Worm (Caenorhabditis elegans) whole organism, L4 larva: ENCODE results near the gene csq-1.

Experiments used
- F44E2.7 ChIP-seq: fragments of 200-800 bp; sonication (Bioruptor generic); IDR thresholded peaks from 2 replicates; pipeline ENCODE4 v2.1.2; 2022; ENCODE audit warnings: missing genetic modification characterization, missing compliant biosample characterization
- T26A8.4 ChIP-seq: fragments of 200-800 bp; sonication (Bioruptor generic); IDR thresholded peaks from 2 replicates; pipeline ENCODE4 v1.3.6; 2022; ENCODE audit warnings: missing genetic modification characterization, missing compliant biosample characterization
- Y105C5A.15 ChIP-seq: fragments of 200-800 bp; sonication (Bioruptor generic); IDR thresholded peaks from 2 replicates; pipeline ENCODE4 v1.3.6; 2022; ENCODE audit warnings: missing genetic modification characterization, missing compliant biosample characterization
- aha-1 ChIP-seq: fragments of 150-350 bp; peaks from one replicate; lab custom pipeline; 2014; ENCODE audit warnings: missing biosample characterization, missing genetic modification characterization
- attf-4 ChIP-seq: sonication (generic microtip); optimal IDR thresholded peaks from 3 replicates; lab custom pipeline; 2017; ENCODE audit warnings: missing biosample characterization, missing genetic modification characterization
- ceh-28 ChIP-seq: fragments of 150-350 bp; optimal IDR thresholded peaks from 2 replicates; lab custom pipeline; 2014; ENCODE audit warnings: missing biosample characterization, missing genetic modification reagents, missing genetic modification characterization
- ceh-32 ChIP-seq: sonication (generic microtip); optimal IDR thresholded peaks from 2 replicates; lab custom pipeline; 2016; ENCODE audit warnings: mild to moderate bottlenecking, missing genetic modification characterization, missing compliant biosample characterization; ENCODE audit not compliant: poor library complexity
- ceh-44 ChIP-seq: fragments of 200-800 bp; sonication (Bioruptor generic); IDR thresholded peaks from 2 replicates; pipeline ENCODE4 v1.3.6; 2022; ENCODE audit warnings: missing genetic modification reagents, missing genetic modification characterization, missing compliant biosample characterization
- daf-8 ChIP-seq: fragments of 200-800 bp; sonication (Bioruptor generic); IDR thresholded peaks from 2 replicates; pipeline ENCODE4 v1.3.6; 2022; ENCODE audit warnings: missing genetic modification characterization, missing compliant biosample characterization
- dmd-6 ChIP-seq: fragments of 200-800 bp; sonication (Bioruptor generic); IDR thresholded peaks from 2 replicates; pipeline ENCODE4 v1.3.6; 2022; ENCODE audit warnings: missing genetic modification reagents, missing genetic modification characterization, missing compliant biosample characterization
- dmd-9 ChIP-seq: fragments of 200-800 bp; sonication (Bioruptor generic); IDR thresholded peaks from 2 replicates; pipeline ENCODE4 v1.3.6; 2022; ENCODE audit warnings: missing genetic modification reagents, missing genetic modification characterization, missing compliant biosample characterization
- dpl-1 ChIP-seq: fragments of 150-350 bp; optimal IDR thresholded peaks from 2 replicates; lab custom pipeline; 2014; ENCODE audit warnings: missing biosample characterization, missing genetic modification reagents, missing genetic modification characterization
- duxl-1 ChIP-seq: sonication (generic microtip); optimal IDR thresholded peaks from 2 replicates; lab custom pipeline; 2016; ENCODE audit warnings: mild to moderate bottlenecking, missing genetic modification characterization, moderate library complexity, missing compliant biosample characterization; ENCODE audit not compliant: poor library complexity
- egl-43 ChIP-seq: fragments of 200-800 bp; sonication (Bioruptor generic); IDR thresholded peaks from 2 replicates; pipeline ENCODE4 v1.3.6; 2022; ENCODE audit warnings: missing genetic modification reagents, missing genetic modification characterization, missing compliant biosample characterization
- hif-1 ChIP-seq, 2 experiments: sonication (generic microtip); optimal IDR thresholded peaks; 2 replicates each; lab custom pipeline; 2016 to 2017; ENCODE audit warnings: missing compliant biosample characterization in 2 of 2, missing genetic modification characterization in 2 of 2, missing genetic modification reagents in 2 of 2, missing genotype in 2 of 2, mild to moderate bottlenecking in 1 of 2
- hlh-11 ChIP-seq: fragments of 200-800 bp; sonication (Bioruptor generic); optimal IDR thresholded peaks from 2 replicates; lab custom pipeline; 2018; ENCODE audit warnings: mild to moderate bottlenecking, missing genetic modification characterization, missing compliant biosample characterization
- hmg-1.1 ChIP-seq: fragments of 200-800 bp; sonication (Bioruptor generic); IDR thresholded peaks from 2 replicates; pipeline ENCODE4 v1.3.6; 2022; ENCODE audit warnings: missing genetic modification reagents, missing genetic modification characterization, missing compliant biosample characterization
- lim-7 ChIP-seq: fragments of 200-800 bp; sonication (Bioruptor generic); IDR thresholded peaks from 2 replicates; pipeline ENCODE4 v1.3.6; 2022; ENCODE audit warnings: missing genetic modification characterization, missing compliant biosample characterization
- lin-15B ChIP-seq: fragments of 150-350 bp; sonication (generic microtip); optimal IDR thresholded peaks from 3 replicates; lab custom pipeline; 2014; ENCODE audit warnings: missing biosample characterization, missing genetic modification characterization
- lin-29 ChIP-seq: fragments of 200-800 bp; sonication (Bioruptor generic); IDR thresholded peaks from 2 replicates; pipeline ENCODE4 v1.3.6; 2022; ENCODE audit warnings: missing genetic modification reagents, missing genetic modification characterization, missing compliant biosample characterization
- lin-38 ChIP-seq: fragments of 200-800 bp; sonication (Bioruptor generic); IDR thresholded peaks from 2 replicates; pipeline ENCODE4 v1.3.6; 2022; ENCODE audit warnings: missing genetic modification reagents, missing genetic modification characterization, missing compliant biosample characterization
- madf-5 ChIP-seq, 2 experiments: fragments of 200-800 bp; sonication (Bioruptor generic); IDR thresholded peaks; 2 replicates each; pipeline ENCODE4 v1.3.6; 2022; ENCODE audit warnings: missing compliant biosample characterization in 2 of 2, missing genetic modification characterization in 2 of 2
- mdl-1 ChIP-seq, 2 experiments: fragments of 150-350 bp in 1 of 2; sonication (generic microtip) in 1 of 2; optimal IDR thresholded peaks; 2 replicates each; lab custom pipeline; 2014 to 2017; ENCODE audit warnings: missing biosample characterization in 2 of 2, missing genetic modification characterization in 2 of 2
- mep-1 ChIP-seq: fragments of 150-350 bp; sonication (generic microtip); optimal IDR thresholded peaks from 3 replicates; lab custom pipeline; 2014; ENCODE audit warnings: missing biosample characterization, missing genetic modification characterization
- mxl-3 ChIP-seq: fragments of 200-800 bp; sonication (Bioruptor generic); optimal IDR thresholded peaks from 2 replicates; lab custom pipeline; 2018; ENCODE audit warnings: mild to moderate bottlenecking, missing genetic modification characterization, missing compliant biosample characterization
- nhr-28 ChIP-seq: fragments of 150-350 bp; optimal IDR thresholded peaks from 2 replicates; lab custom pipeline; 2014; ENCODE audit warnings: missing biosample characterization, missing genetic modification characterization
- nhr-77 ChIP-seq: fragments of 150-350 bp; optimal IDR thresholded peaks from 2 replicates; lab custom pipeline; 2014; ENCODE audit warnings: missing biosample characterization, missing genetic modification characterization
- pha-4 ChIP-seq, 2 experiments: fragments of 150-350 bp in 1 of 2; fragments of 200-800 bp in 1 of 2; sonication (Bioruptor generic) in 1 of 2; IDR thresholded peaks in 1 of 2; optimal IDR thresholded peaks in 1 of 2; 2 replicates each; pipeline versions ENCODE4 v1.3.6 to Lab custom; 2014 to 2022; ENCODE audit warnings: missing genetic modification characterization in 2 of 2, missing genetic modification reagents in 2 of 2, missing biosample characterization in 1 of 2, missing compliant biosample characterization in 1 of 2
- set-16 ChIP-seq: fragments of 200-800 bp; sonication (Bioruptor generic); IDR thresholded peaks from 2 replicates; pipeline ENCODE4 v1.3.6; 2022; ENCODE audit warnings: missing genetic modification reagents, missing genetic modification characterization, missing compliant biosample characterization
- skn-1 ChIP-seq: fragments of 150-350 bp; optimal IDR thresholded peaks from 2 replicates; lab custom pipeline; 2014; ENCODE audit warnings: missing biosample characterization, missing genetic modification characterization
- spr-1 ChIP-seq: sonication (generic microtip); optimal IDR thresholded peaks from 2 replicates; lab custom pipeline; 2016; ENCODE audit warnings: mild to moderate bottlenecking, missing genetic modification characterization, missing compliant biosample characterization
- spr-3 ChIP-seq: fragments of 200-800 bp; sonication (Bioruptor generic); optimal IDR thresholded peaks from 2 replicates; lab custom pipeline; 2018; ENCODE audit warnings: mild to moderate bottlenecking, missing genetic modification characterization, missing compliant biosample characterization
- tag-97 ChIP-seq: fragments of 200-800 bp; sonication (Bioruptor generic); IDR thresholded peaks from 2 replicates; pipeline ENCODE4 v1.3.6; 2022; ENCODE audit warnings: missing genetic modification characterization, missing compliant biosample characterization
- tra-1 ChIP-seq: fragments of 200-800 bp; sonication (Bioruptor generic); IDR thresholded peaks from 2 replicates; pipeline ENCODE4 v1.3.6; 2022; ENCODE audit warnings: missing genetic modification reagents, missing genetic modification characterization, missing compliant biosample characterization
- unc-62 ChIP-seq, 3 experiments: fragments of 150-350 bp in 1 of 3; sonication (generic microtip); optimal IDR thresholded peaks in 2 of 3; peaks in 1 of 3; 1 replicate in 1 of 3; 2 replicates in 2 of 3; lab custom pipeline; 2014 to 2017; ENCODE audit warnings: missing biosample characterization in 3 of 3, missing genetic modification characterization in 3 of 3, missing genetic modification reagents in 3 of 3, missing genotype in 1 of 3
- zag-1 ChIP-seq: fragments of 150-350 bp; optimal IDR thresholded peaks from 2 replicates; lab custom pipeline; 2014; ENCODE audit warnings: missing biosample characterization, missing genetic modification characterization
- ztf-11 ChIP-seq: fragments of 150-350 bp; optimal IDR thresholded peaks from 2 replicates; lab custom pipeline; 2014; ENCODE audit warnings: missing biosample characterization, missing genetic modification characterization
- ztf-7 ChIP-seq: fragments of 150-350 bp; optimal IDR thresholded peaks from 2 replicates; lab custom pipeline; 2014; ENCODE audit warnings: missing biosample characterization, missing genetic modification characterization

Gene csq-1

DNA sequence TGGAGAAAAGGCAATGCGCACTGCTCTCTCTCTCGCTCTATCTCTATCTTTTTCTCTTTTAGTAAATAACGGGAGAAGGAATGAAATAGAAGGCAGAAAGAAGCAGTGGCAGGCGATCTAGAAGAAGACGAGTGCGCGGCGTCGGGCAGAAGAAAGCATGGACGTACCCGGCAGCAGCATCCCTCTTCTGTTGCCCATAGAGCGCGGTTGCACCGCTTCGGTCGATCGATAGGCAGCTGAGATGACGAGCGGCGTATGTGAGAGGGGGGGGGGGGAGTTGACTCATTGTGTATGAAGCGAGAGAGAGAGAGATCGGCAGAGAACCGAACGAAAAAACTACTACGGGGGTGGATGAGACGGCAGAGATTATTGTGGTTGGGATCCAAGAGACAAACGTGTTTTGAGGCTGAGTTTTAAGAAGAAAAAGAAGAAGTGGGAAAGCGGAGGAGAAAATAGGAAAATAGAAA, 23.5 kb downstream of the csq-1 start (continued):
- TF ChIP-seq dpl-1 (GFP tag; lab: Kevin White, UChicago) (peak; percentile 63), hif-1 (tag; optimal IDR thresholded peaks at IDR 0.05; lab: Kevin White, UChicago) (peak; percentile 31 to 88), T26A8.4 (GFP tag; lab: Robert Waterston, UW) (peak; percentile 90), nhr-28 (tag; lab: Kevin White, UChicago) (peak; percentile 85), F44E2.7 (GFP tag; lab: Robert Waterston, UW) (no peak), dmd-9 (GFP tag; lab: Robert Waterston, UW) (0 out of 2 replicates have a peak, but pooled peaks have one; percentile 65), tag-97 (GFP tag; lab: Robert Waterston, UW) (no peak), egl-43 (peak; percentile 95), spr-3 (GFP tag; lab: Kevin White, UChicago) (peak; percentile 69), ztf-11 (tag; lab: Kevin White, UChicago) (no peak), nhr-77 (tag; lab: Kevin White, UChicago) (peak; percentile 76), spr-1 (tag; lab: Kevin White, UChicago) (peak; percentile 84), ceh-44 (GFP tag; lab: Robert Waterston, UW) (peak; percentile 59; the same call in 1 of the 2 replicates), hlh-11 (tag; lab: Kevin White, UChicago) (peak; percentile 99), daf-8 (GFP tag; lab: Robert Waterston, UW) (no peak), Y105C5A.15 (GFP tag; lab: Robert Waterston, UW) (no peak), zag-1 (peak; percentile 49), set-16 (GFP tag; lab: Robert Waterston, UW) (peak; percentile 99)

DNA sequence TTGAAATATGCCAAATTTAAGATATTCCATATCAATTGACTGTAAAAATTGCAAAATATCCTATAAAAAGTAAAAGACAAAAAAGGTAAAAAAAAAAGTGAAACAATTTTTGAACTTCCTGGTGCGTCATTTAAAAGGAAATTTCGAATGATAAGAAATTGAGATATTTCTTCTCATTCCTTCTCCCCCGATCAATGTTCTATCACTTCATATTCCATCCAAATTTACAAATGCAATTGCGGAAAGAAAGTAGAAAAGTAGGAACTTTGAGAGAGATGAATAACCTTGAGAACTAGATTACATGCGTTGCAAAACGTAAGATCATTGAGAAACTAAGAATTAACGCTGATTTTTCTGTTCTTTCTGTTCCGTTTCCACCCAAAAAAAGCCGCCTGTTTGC, 24.9 kb downstream of the csq-1 start:
- TF ChIP-seq mdl-1 (tag; optimal IDR thresholded peaks at IDR 0.05; lab: Kevin White, UChicago): peak in 1 of 2 experiments; percentile 10
- TF ChIP-seq T26A8.4 (GFP tag; lab: Robert Waterston, UW): no peak
- no peak for TF ChIP-seq ztf-7 (tag; lab: Kevin White, UChicago)
- no peak for TF ChIP-seq ceh-28 (tag; lab: Kevin White, UChicago)
- no peak for TF ChIP-seq madf-5 (GFP tag; IDR thresholded peaks at IDR 0.05; lab: Robert Waterston, UW)
- TF ChIP-seq nhr-28 (tag; lab: Kevin White, UChicago): peak; percentile 23
- TF ChIP-seq F44E2.7 (GFP tag; lab: Robert Waterston, UW): no peak
- TF ChIP-seq tra-1: no peak
- no peak for TF ChIP-seq lin-15B (tag; lab: Kevin White, UChicago)
- peak; percentile 21; the same call in 1 of the 2 replicates for TF ChIP-seq dmd-6 (GFP tag; lab: Robert Waterston, UW)

DNA sequence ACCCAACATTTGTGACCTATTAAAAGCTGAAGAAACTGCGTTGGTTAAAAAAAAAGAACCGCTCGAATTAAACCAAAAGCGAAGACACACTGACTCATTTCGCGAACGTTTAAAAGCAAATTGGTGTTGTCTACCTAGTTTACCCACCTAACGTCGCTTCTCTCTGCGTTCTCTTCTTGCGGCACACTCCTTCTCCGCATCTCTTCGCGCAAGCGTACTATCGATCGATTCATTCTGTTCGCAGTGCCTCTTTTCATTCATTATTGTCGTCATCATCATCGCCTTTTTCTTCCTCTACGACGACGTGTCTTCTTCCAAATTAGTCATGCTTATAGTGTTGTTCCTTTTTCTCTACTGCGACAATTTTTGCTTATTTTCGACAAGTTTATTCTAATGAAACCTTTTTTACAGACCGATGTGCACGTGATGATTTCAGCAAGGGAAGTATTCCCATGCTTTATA, 26.5 kb downstream of the csq-1 start, which contains the start of gene atrn-1:
TSS of gene atrn-1 (plus strand) at position 412 of the 462 bp plus-strand sequence.
- TF ChIP-seq duxl-1 (tag; lab: Kevin White, UChicago) (no peak), mep-1 (tag; lab: Kevin White, UChicago) (peak; percentile 15), ceh-28 (tag; lab: Kevin White, UChicago) (peak; percentile 57), lin-29 (GFP tag; lab: Robert Waterston, UW) (no peak), ztf-7 (tag; lab: Kevin White, UChicago) (no peak), unc-62 (GFP tag; optimal IDR thresholded peaks at IDR 0.05 in 1 of 2; lab: Kevin White, UChicago) (peak in 1 of 2 experiments; percentile 54), unc-62 (tag; optimal IDR thresholded peaks at IDR 0.05; lab: Kevin White, UChicago) (no peak), hmg-1.1 (GFP tag; lab: Robert Waterston, UW) (0 out of 2 replicates have a peak, but pooled peaks have one; percentile 21), ceh-32 (tag; lab: Kevin White, UChicago) (no peak), lin-38 (GFP tag; lab: Robert Waterston, UW) (no peak), mxl-3 (GFP tag; lab: Kevin White, UChicago) (peak; percentile 6), dpl-1 (GFP tag; lab: Kevin White, UChicago) (no peak), attf-4 (tag; lab: Kevin White, UChicago) (no peak), aha-1 (tag; lab: Kevin White, UChicago) (peak; percentile 45), nhr-28 (tag; lab: Kevin White, UChicago) (peak; percentile 2), hlh-11 (tag; lab: Kevin White, UChicago) (peak; percentile 23), pha-4 (GFP tag; IDR thresholded peaks at IDR 0.05; lab: Robert Waterston, UW) (no peak), pha-4 (tag; optimal IDR thresholded peaks at IDR 0.05; lab: Kevin White, UChicago) (no peak), lim-7 (GFP tag; lab: Robert Waterston, UW) (no peak), spr-1 (tag; lab: Kevin White, UChicago) (no peak), skn-1 (tag; lab: Kevin White, UChicago) (no peak)
